Worm (Caenorhabditis elegans) whole organism, dauer: ENCODE measurements around the gene F41C3.11.

Experiments
- unc-62 ChIP-seq: sonication (generic microtip); optimal IDR thresholded peaks from 2 replicates; lab custom pipeline; 2017; ENCODE audit warnings: missing biosample characterization, missing genetic modification reagents, missing genetic modification characterization

Gene F41C3.11

DNA sequence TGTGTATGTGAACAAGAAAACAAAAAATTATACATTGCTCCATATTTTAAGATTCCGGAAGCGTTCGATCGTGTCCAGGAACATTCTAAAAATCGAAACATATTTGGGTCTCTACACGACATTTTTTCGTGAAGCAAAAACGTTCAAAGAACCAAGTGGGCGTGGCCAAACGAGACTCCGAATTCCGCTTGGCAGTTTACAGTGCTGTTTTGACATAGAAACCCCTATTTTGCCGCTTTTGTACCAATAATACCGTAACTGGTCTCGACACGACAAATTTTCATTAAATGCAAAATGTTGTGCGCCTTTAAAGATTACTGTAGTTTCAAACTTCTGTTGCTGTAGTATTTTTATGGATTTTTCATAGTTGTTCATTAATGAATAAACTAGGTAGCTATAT is 21.9 kb upstream of the F41C3.11 start:
- no peak for TF ChIP-seq unc-62 (GFP tag; lab: Kevin White, UChicago)

DNA sequence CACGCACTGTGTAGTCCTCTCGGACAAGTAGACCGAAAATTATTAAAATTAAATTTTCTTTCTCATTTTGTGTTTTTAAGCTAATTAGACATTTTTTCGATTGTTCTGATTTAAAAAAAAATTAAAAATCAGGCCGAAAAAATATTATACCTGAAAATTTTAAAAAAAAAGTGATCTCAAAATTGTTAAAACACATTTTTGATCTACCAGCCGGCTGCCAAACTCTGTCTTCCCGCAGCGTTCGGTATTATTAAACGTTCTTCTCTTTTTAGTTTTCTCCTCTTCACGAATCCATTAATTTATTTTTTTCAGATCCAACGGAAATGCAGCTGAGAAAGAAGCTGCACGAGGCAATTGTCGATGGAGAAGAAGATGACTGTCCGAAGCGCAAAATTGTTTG is 19.4 kb upstream of the F41C3.11 start, which contains the start of gene C27D9.1:
Gene C27D9.1, plus strand, starts transcription at position 281 of the 400 bp plus-strand sequence.
- TF ChIP-seq unc-62 (GFP tag; lab: Kevin White, UChicago): no peak

DNA sequence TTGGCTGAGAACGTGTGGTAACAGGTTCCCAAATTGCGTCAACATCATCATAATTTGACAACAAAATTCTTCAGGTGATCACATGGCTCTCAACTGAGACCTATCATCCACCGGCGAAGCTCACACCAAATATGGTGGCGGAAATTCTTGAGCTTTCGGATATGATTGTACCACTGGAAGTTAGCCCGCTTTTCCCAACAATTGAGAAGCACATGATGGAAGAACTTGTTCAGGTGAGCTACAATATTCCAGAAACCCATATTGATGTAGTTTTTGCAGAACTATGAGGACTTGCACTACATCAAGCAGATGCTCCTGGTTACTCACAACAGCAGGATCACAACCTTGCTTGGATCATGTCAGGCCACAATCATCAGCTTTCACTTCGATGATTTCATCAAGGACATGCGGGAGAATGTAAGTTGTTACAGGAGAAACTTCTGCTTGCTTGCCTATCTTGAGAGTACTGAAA is 18.5 kb upstream of the F41C3.11 start, which contains the start of gene F41C3.1:
Gene F41C3.1, plus strand, starts transcription at position 51 of the 472 bp plus-strand sequence.
- TF ChIP-seq unc-62 (GFP tag; lab: Kevin White, UChicago): no peak

DNA sequence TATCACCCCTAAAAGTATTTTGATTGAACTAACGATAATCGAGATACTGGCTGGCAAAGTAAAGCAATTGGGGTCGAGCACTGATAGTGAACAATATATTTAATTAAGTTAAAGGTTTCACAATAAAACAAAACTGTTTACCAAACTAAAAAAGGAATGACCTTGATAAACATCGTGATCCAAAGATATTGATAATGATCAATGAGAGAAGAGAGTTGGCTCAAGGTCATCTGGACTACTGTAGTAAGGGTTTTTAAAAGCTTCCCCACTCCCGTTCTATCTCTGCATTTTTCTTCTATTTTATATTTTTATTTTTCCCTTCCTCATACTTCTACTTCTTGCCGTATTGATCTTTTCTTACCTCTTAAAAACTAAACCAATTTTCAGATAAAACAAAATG is 15.8 kb upstream of the F41C3.11 start, which contains the start of gene F41C3.2:
Gene F41C3.2, plus strand, starts transcription at position 388 of the 400 bp plus-strand sequence.
- TF ChIP-seq unc-62 (GFP tag; lab: Kevin White, UChicago): no peak

DNA sequence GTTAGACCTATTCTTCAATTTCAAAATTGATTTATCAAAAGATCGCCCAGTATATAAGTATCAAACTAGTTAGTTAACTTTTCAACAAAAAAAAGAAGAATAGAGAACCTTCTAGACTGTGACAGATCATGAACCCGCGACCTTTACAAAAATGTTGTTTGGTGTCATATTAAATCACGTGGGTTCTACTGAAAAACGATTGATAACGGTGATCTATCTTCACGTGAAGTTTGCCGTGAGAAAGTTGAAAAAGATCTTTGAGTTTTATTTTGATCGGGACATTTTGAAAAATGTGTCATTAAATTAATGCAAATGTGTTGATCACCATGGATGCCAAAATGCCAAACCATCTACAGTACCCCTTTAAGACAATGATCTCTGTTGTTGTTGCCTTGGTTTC is 14.6 kb upstream of the F41C3.11 start:
- TF ChIP-seq unc-62 (GFP tag; lab: Kevin White, UChicago): no peak

DNA sequence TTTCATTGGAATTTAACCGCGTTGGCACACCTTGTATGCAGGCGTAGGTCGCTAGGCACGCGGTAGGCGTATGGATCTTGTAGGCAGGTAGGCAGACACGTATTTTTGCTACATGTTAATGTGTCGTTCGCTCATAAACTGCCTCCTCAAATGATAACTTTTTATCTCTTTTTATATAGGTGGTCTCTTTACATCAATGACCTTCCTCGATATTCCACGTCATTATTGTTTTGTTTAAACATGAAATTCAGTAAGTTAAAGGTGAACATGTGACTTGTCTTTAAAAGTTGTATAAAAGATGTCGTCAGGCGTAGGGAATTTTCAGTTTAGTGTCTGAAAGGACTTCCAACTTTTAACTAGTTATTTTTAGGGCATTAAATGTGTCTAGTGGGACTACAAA is 13.9 kb upstream of the F41C3.11 start:
- TF ChIP-seq unc-62 (GFP tag; lab: Kevin White, UChicago): no peak

DNA sequence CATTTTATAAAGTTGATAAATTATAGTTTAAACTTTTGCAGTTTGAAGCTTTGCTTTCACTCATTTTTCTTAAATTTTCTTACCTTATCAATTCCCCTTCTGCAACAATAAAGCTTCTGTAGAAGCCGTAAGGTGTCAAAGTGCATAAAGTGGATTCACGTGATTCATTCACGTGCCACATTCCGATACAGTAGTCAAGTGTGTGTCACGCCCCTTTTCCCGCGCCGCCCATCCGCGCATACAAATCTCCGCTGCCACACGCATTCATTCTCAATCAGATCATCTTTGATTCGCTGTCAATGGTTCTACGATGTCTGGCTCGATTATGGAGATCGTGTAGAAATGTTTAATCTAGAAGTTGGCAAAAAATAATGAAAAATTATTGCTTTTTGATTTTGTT is 13.3 kb upstream of the F41C3.11 start:
- no peak for TF ChIP-seq unc-62 (GFP tag; lab: Kevin White, UChicago)

DNA sequence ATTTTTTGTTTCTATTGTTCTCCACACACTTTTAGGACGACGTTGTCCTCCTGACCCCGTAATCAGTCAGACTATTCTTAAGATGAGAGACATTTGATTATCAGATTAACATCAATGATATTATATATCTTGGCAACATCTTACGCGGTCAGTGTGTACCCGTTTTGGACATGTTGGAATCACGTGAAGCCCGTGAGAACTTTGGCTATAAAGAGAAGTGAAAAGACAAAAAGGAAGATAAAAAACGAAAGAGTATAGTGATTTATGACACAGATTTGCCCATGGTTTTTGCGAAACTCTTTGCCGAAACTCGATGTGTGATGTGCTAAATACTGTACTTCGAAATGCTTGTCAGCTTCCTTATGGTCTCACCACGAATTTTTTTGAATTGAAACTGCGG is 11.5 kb upstream of the F41C3.11 start:
- no peak for TF ChIP-seq unc-62 (GFP tag; lab: Kevin White, UChicago)

DNA sequence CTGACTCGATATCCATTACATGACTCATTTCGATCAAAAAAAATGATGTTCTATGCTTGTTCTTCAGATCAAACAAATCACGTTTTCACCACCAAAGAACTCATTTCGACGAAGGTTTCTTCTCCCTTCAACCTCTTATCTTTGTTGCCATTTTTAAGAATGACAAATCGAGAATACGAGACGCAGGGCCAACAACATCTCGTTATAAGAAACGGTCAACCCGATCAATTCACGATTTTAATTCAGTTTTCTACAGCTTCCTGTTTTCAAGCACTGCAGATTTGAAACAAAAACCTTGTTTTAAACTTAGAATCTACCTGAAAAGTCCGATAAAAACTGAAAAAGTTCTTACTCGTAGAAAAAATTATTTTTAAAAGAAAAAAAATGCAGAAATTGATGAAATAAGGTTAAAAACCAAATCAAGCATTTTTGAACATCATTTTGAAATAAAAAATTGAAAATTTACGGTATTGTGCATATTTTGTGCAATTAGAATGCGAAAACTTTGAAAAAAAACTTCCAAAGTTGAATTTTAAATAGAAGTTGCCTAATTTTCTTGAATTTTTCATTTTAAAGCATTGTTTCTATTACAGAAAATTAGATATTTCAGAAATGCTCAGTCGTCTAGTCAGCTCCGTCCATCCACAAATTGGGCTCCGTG is 7.9 kb upstream of the F41C3.11 start, which contains the start of gene acs-11:
Gene acs-11, plus strand, starts transcription at position 611 of the 661 bp plus-strand sequence.
- TF ChIP-seq unc-62 (GFP tag; lab: Kevin White, UChicago): no peak

DNA sequence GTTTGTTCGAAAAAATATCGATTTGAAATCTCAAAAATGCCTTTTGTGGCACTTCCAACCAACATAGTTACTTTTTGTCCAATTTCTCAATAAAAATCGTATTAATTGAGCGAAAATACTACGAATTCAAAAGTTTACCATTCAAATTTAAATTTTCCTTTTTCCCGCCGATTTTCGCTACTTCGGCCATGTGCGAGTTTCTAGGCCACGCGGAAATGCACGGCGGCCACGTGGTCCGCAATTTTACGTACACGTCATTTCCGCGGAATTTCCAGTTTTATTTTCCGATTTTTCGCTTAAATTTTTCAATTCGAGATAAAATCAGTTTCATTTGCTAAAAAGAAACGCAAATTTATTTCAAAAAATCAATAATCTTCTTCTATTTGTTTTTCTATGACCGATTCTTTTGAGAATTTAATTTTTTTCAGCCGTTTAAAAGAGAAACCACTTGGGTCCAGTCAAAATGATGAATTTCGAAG is 6.3 kb upstream of the F41C3.11 start, which contains the start of gene eas-1:
Gene eas-1, plus strand, starts transcription at position 429 of the 479 bp plus-strand sequence.
- TF ChIP-seq unc-62 (GFP tag; lab: Kevin White, UChicago): no peak

DNA sequence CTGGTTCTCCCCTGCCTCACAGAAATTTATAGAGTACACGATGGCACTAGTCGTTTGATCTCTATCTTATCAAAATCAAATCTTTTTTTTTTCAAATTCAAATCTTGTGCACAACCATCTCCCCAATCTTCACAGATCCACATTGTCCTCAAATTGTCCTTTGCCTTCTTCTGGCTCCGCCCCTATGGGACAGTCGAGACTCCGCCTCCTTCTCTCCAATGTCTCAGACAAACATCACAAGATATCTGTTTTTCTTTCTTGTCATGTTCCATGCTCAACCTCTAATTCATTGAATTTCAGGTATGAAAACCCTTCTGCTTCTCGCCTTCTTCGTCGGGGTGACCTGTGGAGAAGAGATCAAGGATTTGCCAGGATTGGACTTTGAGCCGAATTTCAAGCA is 3.6 kb upstream of the F41C3.11 start, which contains the start of gene ctsa-1.1:
Gene ctsa-1.1, plus strand, starts transcription at position 301 of the 400 bp plus-strand sequence.
- TF ChIP-seq unc-62 (GFP tag; lab: Kevin White, UChicago): no peak

DNA sequence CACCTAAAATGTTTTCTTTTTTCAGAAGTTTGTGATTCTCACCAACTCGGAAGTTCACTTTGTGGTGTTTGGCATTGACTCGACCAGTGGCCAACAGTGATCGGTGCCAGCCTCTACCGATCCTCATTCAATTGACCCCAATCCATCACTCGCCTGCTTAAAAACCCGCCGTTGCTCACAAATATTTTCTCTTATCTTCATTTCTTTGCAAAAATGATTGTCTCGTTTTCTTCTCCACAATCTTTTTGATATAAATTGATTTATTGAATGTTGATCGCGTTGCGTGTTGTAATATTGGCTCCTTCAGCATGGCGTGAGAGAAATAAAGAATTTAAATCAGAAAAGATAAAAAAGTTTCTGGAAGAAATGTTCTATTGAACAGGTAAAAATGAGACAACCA is 2.8 kb upstream of the F41C3.11 start:
- TF ChIP-seq unc-62 (GFP tag; lab: Kevin White, UChicago): no peak

DNA sequence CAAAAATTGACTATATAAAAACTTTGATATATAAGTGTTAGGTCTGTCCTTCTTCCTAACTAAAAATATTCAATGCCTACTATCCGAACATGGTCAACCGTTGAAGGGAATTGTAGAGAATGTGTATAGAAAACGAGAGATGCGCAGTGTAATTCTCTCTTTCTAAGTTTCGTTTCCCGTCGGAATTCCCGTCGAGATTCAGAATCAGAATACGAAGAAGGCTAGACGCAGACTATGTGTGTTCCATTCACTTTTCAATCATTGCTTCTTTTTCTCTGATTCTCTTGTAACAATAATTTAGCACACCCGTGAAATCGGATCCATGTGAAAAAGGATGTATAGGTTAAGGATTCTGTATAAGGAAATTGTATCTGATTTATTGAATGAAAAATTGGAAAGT is 729 bp upstream of the F41C3.11 start:
- TF ChIP-seq unc-62 (GFP tag; lab: Kevin White, UChicago): no peak

DNA sequence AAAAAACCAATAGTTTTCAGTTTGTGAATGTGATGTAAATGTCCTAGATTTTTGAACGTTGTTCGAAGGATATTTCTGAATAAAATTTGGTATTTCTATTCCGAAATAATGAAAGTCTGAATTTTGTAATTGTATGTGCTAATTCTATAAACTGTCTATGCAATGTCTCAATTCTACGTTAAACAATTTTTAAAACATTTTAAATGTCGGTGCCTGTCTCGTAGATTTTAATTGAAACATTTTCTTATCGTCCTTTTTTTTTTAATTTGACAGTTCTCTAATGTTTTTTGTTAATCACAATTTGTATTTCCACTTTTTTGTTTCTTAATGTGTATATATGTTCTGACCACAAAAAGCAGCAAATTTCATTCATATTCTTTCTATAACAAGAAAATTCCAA is 4.0 kb downstream of the F41C3.11 start, which contains the start of gene F41C3.7:
Gene F41C3.7, plus strand, starts transcription at position 301 of the 400 bp plus-strand sequence.
- TF ChIP-seq unc-62 (GFP tag; lab: Kevin White, UChicago): no peak

DNA sequence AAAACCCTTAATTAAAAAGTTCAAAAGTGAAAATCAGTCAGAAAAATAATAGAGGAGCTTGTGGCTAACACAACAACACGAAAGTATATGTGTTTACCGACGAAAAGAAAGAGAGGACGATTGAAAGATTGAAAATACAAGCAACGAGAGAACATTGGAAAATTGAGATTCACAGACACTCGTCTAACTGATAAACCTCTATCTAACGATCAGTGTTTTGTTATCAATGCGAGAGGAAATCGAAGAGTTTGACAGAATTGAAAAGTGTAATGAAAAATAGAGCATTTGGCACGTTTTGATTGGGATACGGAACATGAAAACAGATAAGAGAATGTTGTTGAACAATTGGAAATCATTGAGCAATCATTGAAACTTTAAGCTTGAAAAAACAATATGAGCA is 5.1 kb downstream of the F41C3.11 start:
- no peak for TF ChIP-seq unc-62 (GFP tag; lab: Kevin White, UChicago)

DNA sequence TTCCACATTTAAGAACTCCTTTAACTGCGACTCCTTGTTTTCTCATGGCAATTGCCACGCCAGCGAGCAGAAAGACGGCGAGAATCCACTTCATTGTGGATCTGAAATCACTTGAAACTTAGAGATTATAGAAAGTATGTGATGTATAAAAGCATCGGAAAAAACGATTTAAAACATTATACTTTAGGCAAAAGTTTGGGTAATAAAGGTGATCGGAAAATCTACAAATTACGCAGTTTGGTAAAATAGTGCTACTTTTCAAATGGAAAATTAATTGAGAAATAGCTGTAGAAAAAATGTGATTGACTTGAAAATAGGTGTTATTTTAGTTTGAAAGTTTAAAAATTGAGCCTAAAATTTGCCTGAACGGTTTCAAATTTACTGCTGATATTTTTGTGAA is 6.0 kb downstream of the F41C3.11 start, which contains the start of gene ttr-41:
Gene ttr-41, minus strand, starts transcription at position 101 of the 400 bp plus-strand sequence.
- TF ChIP-seq unc-62 (GFP tag; lab: Kevin White, UChicago): no peak
